Fruit fly (Drosophila melanogaster): Measurements from ENCODE around the gene Doc2.
A peak's percentile ranks its signal among the peaks of the same experiment; 100 is the strongest.

dm6 chr3L:8968437-8968836 is 50.6 kb downstream of the Doc2 start, which contains the start of gene CG5026:
- TF ChIP-seq Vsx2 (GFP tag; optimal IDR thresholded peaks at IDR 0.05; ENCODE audit: partially characterized antibody) (no peak), dl (GFP tag; optimal IDR thresholded peaks at IDR 0.05; ENCODE audit: insufficient read depth in 1 of 2, partially characterized antibody in 2 of 2) (no peak), Hr78 (GFP tag; optimal IDR thresholded peaks at IDR 0.05) (no peak), Rel (GFP tag; optimal IDR thresholded peaks at IDR 0.05) (no peak), Rel (tag; optimal IDR thresholded peaks at IDR 0.05) (peak; percentile 76), tai (GFP tag; optimal IDR thresholded peaks at IDR 0.05) (no peak), Myc (optimal IDR thresholded peaks at IDR 0.05) (no peak), Dfd (GFP tag; optimal IDR thresholded peaks at IDR 0.05) (no peak), GATAd (GFP tag; optimal IDR thresholded peaks at IDR 0.05) (no peak), Abd-B (GFP tag; optimal IDR thresholded peaks at IDR 0.05) (no peak), usp (GFP tag; optimal IDR thresholded peaks at IDR 0.05) (no peak), jim (GFP tag; optimal IDR thresholded peaks at IDR 0.05) (no peak), pan (optimal IDR thresholded peaks at IDR 0.05) (no peak)
